Fruit fly (Drosophila melanogaster) whole organism, prepupa: ENCODE results near the gene RIOK1.

ENCODE experiments used
- Blimp-1 ChIP-seq: fragments of 200-800 bp; sonication (Bioruptor generic); optimal IDR thresholded peaks from 3 replicates; lab custom pipeline; 2017; ENCODE audit warnings: missing biosample characterization, missing genetic modification characterization, mild to moderate bottlenecking, moderate library complexity, missing genetic modification reagents
- CG10669 ChIP-seq: fragments of 200-800 bp; sonication (Bioruptor generic); optimal IDR thresholded peaks from 3 replicates; lab custom pipeline; 2018; ENCODE audit warnings: missing biosample characterization, mild to moderate bottlenecking, missing genetic modification characterization, moderate library complexity
- CG11294 ChIP-seq: fragments of 200-800 bp; sonication (Bioruptor generic); IDR thresholded peaks from 2 replicates; pipeline ENCODE4 v1.3.6; 2022; ENCODE audit warnings: missing biosample characterization, missing genetic modification characterization
- CG11902 ChIP-seq: fragments of 200-800 bp; sonication (Bioruptor generic); optimal IDR thresholded peaks from 3 replicates; lab custom pipeline; 2016; ENCODE audit warnings: missing biosample characterization, missing genetic modification characterization
- CG15336 ChIP-seq: fragments of 200-800 bp; sonication (Bioruptor generic); IDR thresholded peaks from 2 replicates; pipeline ENCODE4 v1.3.6; 2022; ENCODE audit warnings: missing biosample characterization, missing genetic modification characterization
- CG1621 ChIP-seq: fragments of 200-800 bp; sonication (Bioruptor generic); optimal IDR thresholded peaks from 3 replicates; lab custom pipeline; 2018; ENCODE audit warnings: missing biosample characterization, mild to moderate bottlenecking, missing genetic modification characterization
- CG3032 ChIP-seq: fragments of 200-800 bp; optimal IDR thresholded peaks from 2 replicates; lab custom pipeline; 2019; ENCODE audit warnings: missing biosample characterization, mild to moderate bottlenecking, missing genetic modification characterization, moderate library complexity
- CG31627 ChIP-seq: fragments of 200-800 bp; sonication (Bioruptor generic); optimal IDR thresholded peaks from 3 replicates; lab custom pipeline; 2016; ENCODE audit warnings: missing biosample characterization, missing genetic modification characterization
- CG32006 ChIP-seq: fragments of 200-800 bp; sonication (Bioruptor generic); optimal IDR thresholded peaks from 3 replicates; lab custom pipeline; 2017; ENCODE audit warnings: missing biosample characterization, mild to moderate bottlenecking, missing genetic modification characterization
- CG4318 ChIP-seq: fragments of 200-800 bp; sonication (Bioruptor generic); optimal IDR thresholded peaks from 3 replicates; lab custom pipeline; 2017; ENCODE audit warnings: missing biosample characterization, mild to moderate bottlenecking, missing genetic modification characterization
- CG6163 ChIP-seq: fragments of 200-800 bp; sonication (Bioruptor generic); IDR thresholded peaks from 3 replicates; pipeline ENCODE4 v1.3.6; 2022; ENCODE audit warnings: missing biosample characterization, missing genetic modification characterization
- CG6792 ChIP-seq: fragments of 200-800 bp; sonication (Bioruptor generic); optimal IDR thresholded peaks from 3 replicates; lab custom pipeline; 2016; ENCODE audit warnings: missing biosample characterization, missing genetic modification characterization
- CG6808 ChIP-seq: fragments of 200-800 bp; sonication (Bioruptor generic); optimal IDR thresholded peaks from 3 replicates; lab custom pipeline; 2017; ENCODE audit warnings: missing biosample characterization, missing genetic modification characterization, mild to moderate bottlenecking, moderate library complexity, missing genetic modification reagents
- CG6854 ChIP-seq: fragments of 200-800 bp; sonication (Bioruptor generic); optimal IDR thresholded peaks from 2 replicates; lab custom pipeline; 2017; ENCODE audit warnings: missing biosample characterization, mild to moderate bottlenecking, missing genetic modification characterization
- CG7368 ChIP-seq: fragments of 200-800 bp; sonication (Bioruptor generic); optimal IDR thresholded peaks from 3 replicates; lab custom pipeline; 2016; ENCODE audit warnings: missing biosample characterization, missing genetic modification characterization
- CG8119 ChIP-seq: fragments of 200-800 bp; sonication (Bioruptor generic); IDR thresholded peaks from 3 replicates; pipeline ENCODE4 v1.3.6; 2022; ENCODE audit warnings: missing biosample characterization, missing genetic modification characterization
- CG8632 ChIP-seq: fragments of 200-800 bp; sonication (Bioruptor generic); optimal IDR thresholded peaks from 3 replicates; lab custom pipeline; 2016; ENCODE audit warnings: missing biosample characterization, missing genetic modification characterization
- CG9139 ChIP-seq: fragments of 200-800 bp; sonication (Bioruptor generic); optimal IDR thresholded peaks from 3 replicates; lab custom pipeline; 2017; ENCODE audit warnings: missing biosample characterization, mild to moderate bottlenecking, missing genetic modification characterization
- Eip75B ChIP-seq: fragments of 200-800 bp; sonication (Bioruptor generic); optimal IDR thresholded peaks from 3 replicates; lab custom pipeline; 2016; ENCODE audit warnings: missing biosample characterization, missing genetic modification characterization
- Eip78C ChIP-seq: fragments of 200-800 bp; sonication (Bioruptor generic); peaks from one replicate; lab custom pipeline; 2016; ENCODE audit warnings: missing biosample characterization, missing genetic modification characterization
- Ets21C ChIP-seq: fragments of 200-800 bp; sonication (Bioruptor generic); optimal IDR thresholded peaks from 3 replicates; lab custom pipeline; 2016; ENCODE audit warnings: missing biosample characterization, missing genetic modification characterization
- Ets96B ChIP-seq: fragments of 200-800 bp; optimal IDR thresholded peaks from 2 replicates; lab custom pipeline; 2019; ENCODE audit warnings: missing biosample characterization, mild to moderate bottlenecking, missing genetic modification characterization, moderate library complexity
- Gug ChIP-seq: fragments of 200-800 bp; sonication (Bioruptor generic); IDR thresholded peaks from 2 replicates; pipeline ENCODE4 v1.3.6; 2022; ENCODE audit warnings: missing biosample characterization, missing genetic modification characterization
- Hr38 ChIP-seq: sonication (Bioruptor generic); optimal IDR thresholded peaks from 2 replicates; lab custom pipeline; 2016; ENCODE audit warnings: missing biosample characterization, missing genetic modification characterization
- Hr39 ChIP-seq: fragments of 200-800 bp; sonication (Bioruptor generic); optimal IDR thresholded peaks from 2 replicates; lab custom pipeline; 2016; ENCODE audit warnings: missing biosample characterization, missing genetic modification characterization
- Lpt ChIP-seq: fragments of 200-800 bp; sonication (Bioruptor generic); optimal IDR thresholded peaks from 3 replicates; lab custom pipeline; 2016; ENCODE audit warnings: missing biosample characterization, missing genetic modification characterization
- Smox ChIP-seq: fragments of 200-800 bp; sonication (Bioruptor generic); optimal IDR thresholded peaks from 3 replicates; lab custom pipeline; 2016; ENCODE audit warnings: missing biosample characterization, missing genetic modification characterization
- Sox14 ChIP-seq: fragments of 200-800 bp; sonication (Bioruptor generic); optimal IDR thresholded peaks from 3 replicates; lab custom pipeline; 2016; ENCODE audit warnings: missing biosample characterization, missing genetic modification characterization
- Sox15 ChIP-seq: fragments of 200-800 bp; sonication (Bioruptor generic); optimal IDR thresholded peaks from 3 replicates; lab custom pipeline; 2016; ENCODE audit warnings: missing biosample characterization, missing genetic modification characterization
- dac ChIP-seq: fragments of 200-800 bp; sonication (Bioruptor generic); optimal IDR thresholded peaks from 2 replicates; lab custom pipeline; 2017; ENCODE audit warnings: missing biosample characterization, mild to moderate bottlenecking, missing genetic modification characterization
- dsx ChIP-seq: fragments of 200-800 bp; optimal IDR thresholded peaks from 3 replicates; lab custom pipeline; 2019; ENCODE audit warnings: missing biosample characterization, mild to moderate bottlenecking, missing genetic modification characterization, moderate library complexity; ENCODE audit not compliant: poor library complexity, severe bottlenecking
- eg ChIP-seq: fragments of 200-800 bp; sonication (Bioruptor generic); IDR thresholded peaks from 3 replicates; pipeline ENCODE4 v1.3.6; 2022; ENCODE audit warnings: missing biosample characterization, missing genetic modification characterization
- fd59A ChIP-seq: fragments of 200-800 bp; sonication (Bioruptor generic); optimal IDR thresholded peaks from 2 replicates; lab custom pipeline; 2017; ENCODE audit warnings: missing biosample characterization, mild to moderate bottlenecking, missing genetic modification characterization, missing genetic modification reagents
- net ChIP-seq: fragments of 200-800 bp; sonication (Bioruptor generic); optimal IDR thresholded peaks from 3 replicates; lab custom pipeline; 2016; ENCODE audit warnings: missing biosample characterization, missing genetic modification characterization
- pdm3 ChIP-seq: fragments of 200-800 bp; sonication (Bioruptor generic); optimal IDR thresholded peaks from 3 replicates; lab custom pipeline; 2016; ENCODE audit warnings: missing biosample characterization, missing genetic modification characterization
- salr ChIP-seq, 2 experiments: fragments of 200-800 bp; sonication (Bioruptor generic); optimal IDR thresholded peaks; 3 replicates each; lab custom pipeline; 2016 to 2018; ENCODE audit warnings: missing biosample characterization in 2 of 2, missing genetic modification characterization in 2 of 2, mild to moderate bottlenecking in 1 of 2
- spab ChIP-seq: fragments of 200-800 bp; sonication (Bioruptor generic); optimal IDR thresholded peaks from 2 replicates; lab custom pipeline; 2017; ENCODE audit warnings: missing biosample characterization, mild to moderate bottlenecking, missing genetic modification characterization, missing genetic modification reagents
- ss ChIP-seq, 2 experiments: fragments of 200-800 bp; sonication (Bioruptor generic); optimal IDR thresholded peaks; 2 replicates in 1 of 2; 3 replicates in 1 of 2; lab custom pipeline; 2017 to 2018; ENCODE audit warnings: mild to moderate bottlenecking in 2 of 2, missing biosample characterization in 2 of 2, missing genetic modification characterization in 2 of 2, moderate library complexity in 1 of 2
- svp ChIP-seq: fragments of 200-800 bp; sonication (Bioruptor generic); peaks from one replicate; lab custom pipeline; 2016; ENCODE audit warnings: missing biosample characterization, missing genetic modification characterization
- topi ChIP-seq: fragments of 200-800 bp; sonication (Bioruptor generic); optimal IDR thresholded peaks from 3 replicates; lab custom pipeline; 2016; ENCODE audit warnings: missing biosample characterization, missing genetic modification characterization
- vri ChIP-seq: fragments of 200-800 bp; sonication (Bioruptor generic); optimal IDR thresholded peaks from 3 replicates; lab custom pipeline; 2016; ENCODE audit warnings: missing biosample characterization, mild to moderate bottlenecking, missing genetic modification characterization

RIOK1 gene

dm6 chr3L:11634551-11634950 lies 13.7 kb downstream of the RIOK1 start (continued):
- TF ChIP-seq Lpt (peak; percentile 25), CG9139 (GFP tag; lab: Kevin White, UChicago) (peak; percentile 67), fd59A (GFP tag; lab: Kevin White, UChicago) (peak; percentile 2), net (GFP tag; lab: Kevin White, UChicago) (peak; percentile 50), vri (GFP tag; lab: Kevin White, UChicago) (no peak), Eip75B (GFP tag; lab: Kevin White, UChicago) (peak; percentile 36), CG11294 (no peak), Hr39 (GFP tag; lab: Kevin White, UChicago) (no peak), pdm3 (GFP tag; lab: Kevin White, UChicago) (no peak), ss (GFP tag; optimal IDR thresholded peaks at IDR 0.05; lab: Kevin White, UChicago) (peak; percentile 75 to 77), CG4318 (GFP tag; lab: Kevin White, UChicago) (no peak), CG32006 (GFP tag; lab: Kevin White, UChicago) (no peak), Blimp-1 (no peak), salr (GFP tag; optimal IDR thresholded peaks at IDR 0.05; lab: Kevin White, UChicago) (no peak), Ets21C (GFP tag; lab: Kevin White, UChicago) (no peak), CG8119 (GFP tag; lab: Robert Waterston, UW) (peak; percentile 80; the same call in 2 of the 3 replicates), CG8632 (GFP tag; lab: Kevin White, UChicago) (no peak), CG1621 (tag; lab: Kevin White, UChicago) (peak; percentile 71), spab (GFP tag; lab: Kevin White, UChicago) (peak; percentile 58), CG6792 (GFP tag; lab: Kevin White, UChicago) (no peak), CG6163 (GFP tag; lab: Robert Waterston, UW) (peak; percentile 82; the same call in 2 of the 3 replicates), Hr38 (GFP tag; lab: Kevin White, UChicago) (no peak), svp (GFP tag; lab: Kevin White, UChicago) (peak; percentile 61), CG6854 (GFP tag; lab: Kevin White, UChicago) (no peak)

- TF ChIP-seq CG6792 (GFP tag; lab: Kevin White, UChicago) (no peak), CG3032 (tag; lab: Kevin White, UChicago) (no peak), CG9139 (GFP tag; lab: Kevin White, UChicago) (peak; percentile 10), Sox15 (GFP tag; lab: Kevin White, UChicago) (no peak), vri (GFP tag; lab: Kevin White, UChicago) (no peak), dsx (GFP tag; lab: Kevin White, UChicago) (peak; percentile 23), CG7368 (GFP tag; lab: Kevin White, UChicago) (no peak), CG15336 (GFP tag; lab: Robert Waterston, UW) (no peak), Hr39 (GFP tag; lab: Kevin White, UChicago) (no peak), Eip75B (GFP tag; lab: Kevin White, UChicago) (no peak), Ets96B (tag; lab: Kevin White, UChicago) (no peak), CG6163 (GFP tag; lab: Robert Waterston, UW) (no peak), svp (GFP tag; lab: Kevin White, UChicago) (peak; percentile 8), Eip78C (peak; percentile 31), CG31627 (no peak), net (GFP tag; lab: Kevin White, UChicago) (no peak), dac (GFP tag; lab: Kevin White, UChicago) (no peak), eg (no peak), CG10669 (GFP tag; lab: Kevin White, UChicago) (no peak), Gug (GFP tag; lab: Robert Waterston, UW) (no peak), Sox14 (GFP tag; lab: Kevin White, UChicago) (peak; percentile 4), Smox (no peak), CG6854 (GFP tag; lab: Kevin White, UChicago) (no peak), CG11902 (GFP tag; lab: Kevin White, UChicago) (no peak), topi (GFP tag; lab: Kevin White, UChicago) (no peak), CG6808 (GFP tag; lab: Kevin White, UChicago) (no peak), ss (GFP tag; optimal IDR thresholded peaks at IDR 0.05; lab: Kevin White, UChicago) (peak in 1 of 2 experiments; percentile 17)
Measured at dm6 chr3L:11631092-11631491, 17.2 kb downstream of the RIOK1 start, which contains the start of gene CG32091. Gene CG32091 (plus strand): TSS chr3L:11631392.
